Worm (Caenorhabditis elegans) whole organism, midembryonic: Measurements from ENCODE around the gene spex-3.

Experiments used
- T22C8.4 ChIP-seq: fragments of 200-800 bp; sonication (Bioruptor generic); IDR thresholded peaks from 2 replicates; pipeline ENCODE4 v1.3.6; 2022; ENCODE audit warnings: missing genetic modification characterization, missing compliant biosample characterization
- cog-1 ChIP-seq: sonication (generic microtip); optimal IDR thresholded peaks from 2 replicates; lab custom pipeline; 2016; ENCODE audit warnings: missing genetic modification characterization, missing compliant biosample characterization
- flt-1 ChIP-seq: fragments of 200-800 bp; sonication (Bioruptor generic); IDR thresholded peaks from 2 replicates; pipeline ENCODE4 v1.3.6; 2022; ENCODE audit warnings: missing genetic modification characterization, missing compliant biosample characterization
- med-1 ChIP-seq: sonication (generic microtip); optimal IDR thresholded peaks from 2 replicates; lab custom pipeline; 2017; ENCODE audit warnings: missing genetic modification characterization, mild to moderate bottlenecking, missing compliant biosample characterization, antibody characterized with exemption, missing genetic modification reagents; ENCODE audit not compliant: insufficient read depth
- tab-1 ChIP-seq: fragments of 200-800 bp; sonication (Bioruptor generic); IDR thresholded peaks from 2 replicates; pipeline ENCODE4 v1.3.6; 2022; ENCODE audit warnings: missing genetic modification characterization, missing compliant biosample characterization
- ztf-23 ChIP-seq: fragments of 200-800 bp; sonication (Bioruptor generic); IDR thresholded peaks from 2 replicates; pipeline ENCODE4 v1.3.6; 2022; ENCODE audit warnings: missing genetic modification reagents, missing genetic modification characterization, missing compliant biosample characterization

- no peak for TF ChIP-seq cog-1 (tag; lab: Kevin White, UChicago)
- TF ChIP-seq med-1 (GFP tag; lab: Kevin White, UChicago): no peak
- TF ChIP-seq flt-1 (GFP tag; lab: Robert Waterston, UW): no peak
- TF ChIP-seq tab-1 (GFP tag; lab: Robert Waterston, UW): no peak
- no peak for TF ChIP-seq ztf-23
- peak; percentile 67 for TF ChIP-seq T22C8.4 (GFP tag; lab: Robert Waterston, UW)
Measured at ce11 chrIII:1663056-1663455, 39.2 kb downstream of the spex-3 start.
